Worm (Caenorhabditis elegans): ENCODE results near the gene K08E4.8.
A peak's percentile ranks its signal among the peaks of the same experiment; 100 is the strongest.

- TF ChIP-seq ama-1 (optimal IDR thresholded peaks at IDR 0.05) (no peak), pqm-1 (tag; optimal IDR thresholded peaks at IDR 0.05) (no peak), dpl-1 (GFP tag; optimal IDR thresholded peaks at IDR 0.05) (no peak), ces-1 (GFP tag; optimal IDR thresholded peaks at IDR 0.05) (no peak), unc-62 (GFP tag; optimal IDR thresholded peaks at IDR 0.05 in 1 of 2) (peak in 1 of 2 experiments; percentile 92), unc-62 (tag; optimal IDR thresholded peaks at IDR 0.05) (no peak), aly-2 (tag; optimal IDR thresholded peaks at IDR 0.05) (no peak)
Measured at ce11 chrIV:12084587-12084986, 23.5 kb upstream of the K08E4.8 start.
